Worm (Caenorhabditis elegans): ENCODE data around the gene smc-6.

DNA sequence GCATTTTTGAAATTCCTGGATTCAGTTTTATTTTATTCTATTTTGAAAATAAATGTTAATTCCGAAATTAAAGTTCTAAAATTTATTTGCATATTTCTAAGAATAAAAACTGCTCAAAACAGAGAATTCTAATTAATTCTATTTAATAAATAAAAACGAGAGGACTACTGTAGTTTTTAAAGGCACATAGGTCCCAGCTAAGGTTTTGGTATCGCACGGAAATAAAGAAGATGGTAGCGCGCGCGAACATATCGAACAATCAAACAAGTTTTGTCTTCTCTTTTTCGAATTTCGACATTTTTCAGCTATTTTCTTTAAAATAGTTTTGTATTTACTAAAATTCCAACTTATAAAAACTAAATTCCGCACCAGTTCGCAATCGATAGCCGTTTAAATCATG is 655 bp upstream of the smc-6 start:
- no peak for TF ChIP-seq ceh-82 (tag; optimal IDR thresholded peaks at IDR 0.05)
- TF ChIP-seq mdl-1 (tag; optimal IDR thresholded peaks at IDR 0.05), result no peak
- TF ChIP-seq ztf-4 (tag; optimal IDR thresholded peaks at IDR 0.05), result no peak
- TF ChIP-seq nhr-11 (tag; optimal IDR thresholded peaks at IDR 0.05), result no peak

Data from whole organism, L3 larva.